Worm (Caenorhabditis elegans) whole organism, L2 larva: Measurements from ENCODE around the gene bath-28.

Experiments used
- C34F6.9 ChIP-seq: fragments of 150-350 bp; optimal IDR thresholded peaks from 2 replicates; lab custom pipeline; 2014; ENCODE audit warnings: missing biosample characterization, missing genetic modification characterization
- F13H6.1 ChIP-seq: sonication (generic microtip); optimal IDR thresholded peaks from 2 replicates; lab custom pipeline; 2016; ENCODE audit warnings: missing genetic modification characterization, missing compliant biosample characterization
- R02D3.7 ChIP-seq: fragments of 150-350 bp; optimal IDR thresholded peaks from 2 replicates; lab custom pipeline; 2014; ENCODE audit warnings: missing biosample characterization, missing genetic modification characterization
- Y55F3AM.14 ChIP-seq: fragments of 200-800 bp; sonication (Bioruptor generic); optimal IDR thresholded peaks from 2 replicates; lab custom pipeline; 2018; ENCODE audit warnings: mild to moderate bottlenecking, missing genetic modification characterization, missing compliant biosample characterization
- ZK546.5 ChIP-seq: sonication (generic microtip); optimal IDR thresholded peaks from 2 replicates; lab custom pipeline; 2017; ENCODE audit warnings: missing biosample characterization, missing genetic modification characterization
- alr-1 ChIP-seq: fragments of 150-350 bp; optimal IDR thresholded peaks from 2 replicates; lab custom pipeline; 2014; ENCODE audit warnings: missing biosample characterization, missing genetic modification characterization
- aly-2 ChIP-seq: fragments of 150-350 bp; optimal IDR thresholded peaks from 2 replicates; lab custom pipeline; 2014; ENCODE audit warnings: missing biosample characterization, missing genetic modification characterization
- ama-1 ChIP-seq: fragments of 150-350 bp; optimal IDR thresholded peaks from 2 replicates; lab custom pipeline; 2018; ENCODE audit warnings: inconsistent platforms
- ceh-16 ChIP-seq: fragments of 150-350 bp; optimal IDR thresholded peaks from 2 replicates; lab custom pipeline; 2014; ENCODE audit warnings: missing biosample characterization, missing genetic modification characterization
- ceh-82 ChIP-seq: fragments of 150-350 bp; optimal IDR thresholded peaks from 2 replicates; lab custom pipeline; 2014; ENCODE audit warnings: missing biosample characterization, missing genetic modification characterization
- elt-1 ChIP-seq: fragments of 150-350 bp; optimal IDR thresholded peaks from 2 replicates; lab custom pipeline; 2014; ENCODE audit warnings: missing biosample characterization, missing genetic modification characterization
- elt-3 ChIP-seq: sonication (generic microtip); optimal IDR thresholded peaks from 2 replicates; lab custom pipeline; 2017; ENCODE audit warnings: missing biosample characterization, missing genetic modification characterization
- lin-11 ChIP-seq: fragments of 150-350 bp; sonication (generic microtip); optimal IDR thresholded peaks from 2 replicates; lab custom pipeline; 2014; ENCODE audit warnings: missing biosample characterization, missing genetic modification characterization, inconsistent platforms, mixed read lengths
- lin-13 ChIP-seq: fragments of 150-350 bp; optimal IDR thresholded peaks from 2 replicates; lab custom pipeline; 2014; ENCODE audit warnings: missing biosample characterization, missing genetic modification reagents, missing genetic modification characterization
- lin-39 ChIP-seq: fragments of 150-350 bp; optimal IDR thresholded peaks from 2 replicates; lab custom pipeline; 2014; ENCODE audit warnings: missing biosample characterization, missing genetic modification reagents, missing genetic modification characterization
- lsy-2 ChIP-seq, 2 experiments: fragments of 150-350 bp in 1 of 2; sonication (generic microtip) in 1 of 2; optimal IDR thresholded peaks; 2 replicates each; lab custom pipeline; 2014 to 2017; ENCODE audit warnings: missing biosample characterization in 2 of 2, missing genetic modification characterization in 2 of 2
- mab-5 ChIP-seq: fragments of 150-350 bp; optimal IDR thresholded peaks from 2 replicates; lab custom pipeline; 2014; ENCODE audit warnings: missing biosample characterization, missing genetic modification characterization
- mbf-1 ChIP-seq: sonication (generic microtip); optimal IDR thresholded peaks from 2 replicates; lab custom pipeline; 2017; ENCODE audit warnings: missing biosample characterization, missing genetic modification characterization
- mdl-1 ChIP-seq, 2 experiments: fragments of 150-350 bp in 1 of 2; sonication (generic microtip) in 1 of 2; optimal IDR thresholded peaks; 2 replicates each; lab custom pipeline; 2017; ENCODE audit warnings: missing biosample characterization in 2 of 2, missing genetic modification characterization in 2 of 2
- nhr-10 ChIP-seq: sonication (generic microtip); optimal IDR thresholded peaks from 2 replicates; lab custom pipeline; 2017; ENCODE audit warnings: missing biosample characterization, missing genetic modification characterization
- nhr-11 ChIP-seq: fragments of 150-350 bp; optimal IDR thresholded peaks from 2 replicates; lab custom pipeline; 2014; ENCODE audit warnings: missing biosample characterization, missing genetic modification characterization
- nhr-12 ChIP-seq: fragments of 150-350 bp; optimal IDR thresholded peaks from 2 replicates; lab custom pipeline; 2014; ENCODE audit warnings: missing biosample characterization, missing genetic modification characterization
- nhr-129 ChIP-seq: fragments of 150-350 bp; optimal IDR thresholded peaks from 2 replicates; lab custom pipeline; 2014; ENCODE audit warnings: missing biosample characterization, missing genetic modification characterization
- nhr-21 ChIP-seq: fragments of 150-350 bp; optimal IDR thresholded peaks from 2 replicates; lab custom pipeline; 2014; ENCODE audit warnings: missing biosample characterization, missing genetic modification characterization
- nhr-23 ChIP-seq: fragments of 150-350 bp; optimal IDR thresholded peaks from 2 replicates; lab custom pipeline; 2014; ENCODE audit warnings: missing biosample characterization, missing genetic modification reagents, missing genetic modification characterization
- nhr-237 ChIP-seq: fragments of 150-350 bp; optimal IDR thresholded peaks from 2 replicates; lab custom pipeline; 2014; ENCODE audit warnings: missing biosample characterization, missing genetic modification characterization
- nhr-25 ChIP-seq: fragments of 150-350 bp; sonication (generic microtip); optimal IDR thresholded peaks from 3 replicates; lab custom pipeline; 2014; ENCODE audit warnings: missing biosample characterization, missing genetic modification characterization
- nhr-77 ChIP-seq: fragments of 150-350 bp; optimal IDR thresholded peaks from 2 replicates; lab custom pipeline; 2014; ENCODE audit warnings: missing biosample characterization, missing genetic modification characterization
- sem-4 ChIP-seq: fragments of 150-350 bp; optimal IDR thresholded peaks from 2 replicates; lab custom pipeline; 2014; ENCODE audit warnings: missing biosample characterization, missing genetic modification reagents, missing genetic modification characterization
- skn-1 ChIP-seq: sonication (generic microtip); optimal IDR thresholded peaks from 2 replicates; lab custom pipeline; 2017; ENCODE audit warnings: missing biosample characterization, missing genetic modification characterization
- sma-3 ChIP-seq: sonication (generic microtip); optimal IDR thresholded peaks from 2 replicates; lab custom pipeline; 2016; ENCODE audit warnings: missing genetic modification reagents, missing genetic modification characterization, missing compliant biosample characterization
- snpc-4 ChIP-seq: fragments of 150-350 bp; optimal IDR thresholded peaks from 2 replicates; lab custom pipeline; 2014; ENCODE audit warnings: missing biosample characterization, missing genetic modification characterization
- unc-39 ChIP-seq: fragments of 150-350 bp; optimal IDR thresholded peaks from 2 replicates; lab custom pipeline; 2014; ENCODE audit warnings: missing biosample characterization, missing genetic modification characterization
- unc-55 ChIP-seq: fragments of 150-350 bp; sonication (generic microtip); optimal IDR thresholded peaks from 3 replicates; lab custom pipeline; 2014; ENCODE audit warnings: missing biosample characterization, missing genetic modification reagents, missing genetic modification characterization
- unc-62 ChIP-seq: fragments of 150-350 bp; optimal IDR thresholded peaks from 2 replicates; lab custom pipeline; 2014; ENCODE audit warnings: missing biosample characterization, missing genetic modification reagents, missing genetic modification characterization
- zag-1 ChIP-seq: fragments of 150-350 bp; optimal IDR thresholded peaks from 2 replicates; lab custom pipeline; 2014; ENCODE audit warnings: missing biosample characterization, missing genetic modification characterization
- ztf-1 ChIP-seq: fragments of 200-800 bp; sonication (Bioruptor generic); conservative IDR thresholded peaks from 2 replicates; pipeline ENCODE4 v1.3.6; 2022; ENCODE audit warnings: missing genetic modification characterization, missing compliant biosample characterization

Gene bath-28

ce11 chrII:3381510-3381909 is 36.7 kb upstream of the bath-28 start, which contains the start of gene T06D4.1:
Gene T06D4.1, plus strand, starts transcription at chrII:3381830.
- TF ChIP-seq aly-2 (tag; lab: Kevin White, UChicago) (no peak), nhr-129 (tag; lab: Kevin White, UChicago) (no peak), mab-5 (no peak), ama-1 (lab: Kevin White, UChicago) (no peak), lin-39 (no peak), nhr-11 (tag; lab: Kevin White, UChicago) (no peak), sem-4 (tag; lab: Kevin White, UChicago) (no peak), F13H6.1 (tag; lab: Kevin White, UChicago) (no peak), unc-39 (tag; lab: Kevin White, UChicago) (no peak), nhr-237 (tag; lab: Kevin White, UChicago) (no peak), lin-11 (tag; lab: Kevin White, UChicago) (no peak), mbf-1 (no peak), R02D3.7 (tag; lab: Kevin White, UChicago) (no peak), elt-1 (tag; lab: Kevin White, UChicago) (no peak), snpc-4 (tag; lab: Kevin White, UChicago) (no peak), nhr-10 (tag; lab: Kevin White, UChicago) (no peak), nhr-21 (tag; lab: Kevin White, UChicago) (no peak), unc-55 (GFP tag; lab: Kevin White, UChicago) (no peak), Y55F3AM.14 (GFP tag; lab: Kevin White, UChicago) (no peak)

ce11 chrII:3378275-3378674 is 33.5 kb upstream of the bath-28 start, which contains the start of gene Y49F6C.2:
Gene Y49F6C.2, plus strand, starts transcription at chrII:3378575.
- TF ChIP-seq ztf-1 = no peak
- no peak for TF ChIP-seq nhr-12 (tag; lab: Kevin White, UChicago)
- no peak for TF ChIP-seq skn-1 (tag; lab: Kevin White, UChicago)
- TF ChIP-seq nhr-11 (tag; lab: Kevin White, UChicago) = no peak
- TF ChIP-seq unc-39 (tag; lab: Kevin White, UChicago) = no peak
- no peak for TF ChIP-seq lsy-2 (tag; optimal IDR thresholded peaks at IDR 0.05; lab: Kevin White, UChicago)

- TF ChIP-seq nhr-237 (tag; lab: Kevin White, UChicago) (no peak), mab-5 (no peak), nhr-23 (no peak), nhr-25 (tag; lab: Kevin White, UChicago) (no peak), unc-55 (GFP tag; lab: Kevin White, UChicago) (no peak), unc-62 (GFP tag; lab: Kevin White, UChicago) (no peak), lin-39 (no peak), ZK546.5 (tag; lab: Kevin White, UChicago) (no peak), ceh-82 (tag; lab: Kevin White, UChicago) (no peak), nhr-21 (tag; lab: Kevin White, UChicago) (no peak), ztf-1 (no peak), mdl-1 (tag; optimal IDR thresholded peaks at IDR 0.05; lab: Kevin White, UChicago) (no peak), aly-2 (tag; lab: Kevin White, UChicago) (no peak), zag-1 (no peak), lsy-2 (tag; optimal IDR thresholded peaks at IDR 0.05; lab: Kevin White, UChicago) (no peak), lin-13 (GFP tag; lab: Kevin White, UChicago) (no peak), sma-3 (GFP tag; lab: Kevin White, UChicago) (no peak), sem-4 (tag; lab: Kevin White, UChicago) (no peak)
Observed at ce11 chrII:3376789-3377188, 32.0 kb upstream of the bath-28 start, which contains the start of gene bath-9. Gene bath-9, plus strand, starts transcription at chrII:3377089.

ce11 chrII:3375302-3375701 is 30.5 kb upstream of the bath-28 start:
- TF ChIP-seq lsy-2 (tag; optimal IDR thresholded peaks at IDR 0.05; lab: Kevin White, UChicago) (no peak), elt-3 (tag; lab: Kevin White, UChicago) (no peak), mab-5 (no peak), nhr-11 (tag; lab: Kevin White, UChicago) (no peak), nhr-77 (tag; lab: Kevin White, UChicago) (no peak), ama-1 (lab: Kevin White, UChicago) (no peak), nhr-12 (tag; lab: Kevin White, UChicago) (no peak), aly-2 (tag; lab: Kevin White, UChicago) (no peak), Y55F3AM.14 (GFP tag; lab: Kevin White, UChicago) (no peak), alr-1 (tag; lab: Kevin White, UChicago) (no peak), snpc-4 (tag; lab: Kevin White, UChicago) (no peak), ceh-16 (tag; lab: Kevin White, UChicago) (no peak), C34F6.9 (no peak)
